Worm (Caenorhabditis elegans) whole organism, young adult: Measurements from ENCODE around the gene F59F5.7.

Source experiments
- B0336.3 ChIP-seq: fragments of 200-800 bp; sonication (Bioruptor generic); IDR thresholded peaks from 2 replicates; pipeline ENCODE4 v1.3.6; 2022; ENCODE audit warnings: missing genetic modification characterization, missing compliant biosample characterization
- ama-1 ChIP-seq, 3 experiments: fragments of 150-350 bp in 1 of 3; sonication (generic microtip) in 2 of 3; optimal IDR thresholded peaks; 2 replicates each; lab custom pipeline; 2014 to 2018; ENCODE audit warnings: missing biosample characterization in 2 of 3, missing genetic modification characterization in 2 of 3, missing genetic modification reagents in 2 of 3
- ets-4 ChIP-seq: fragments of 200-800 bp; sonication (Bioruptor generic); optimal IDR thresholded peaks from 2 replicates; lab custom pipeline; 2018; ENCODE audit warnings: mild to moderate bottlenecking, missing genetic modification characterization, missing compliant biosample characterization
- him-1 ChIP-seq: sonication (generic microtip); optimal IDR thresholded peaks from 2 replicates; lab custom pipeline; 2016; ENCODE audit warnings: missing genotype, missing genetic modification reagents, missing genetic modification characterization, missing compliant biosample characterization
- sea-2 ChIP-seq: fragments of 200-800 bp; sonication (Bioruptor generic); IDR thresholded peaks from 2 replicates; pipeline ENCODE4 v1.3.6; 2022; ENCODE audit warnings: missing genetic modification characterization, missing compliant biosample characterization
- snpc-4 ChIP-seq, 5 experiments: fragments of 150-350 bp in 1 of 5; sonication (generic microtip) in 4 of 5; optimal IDR thresholded peaks; 2 replicates each; lab custom pipeline; 2014 to 2018; ENCODE audit warnings: missing genetic modification characterization in 5 of 5, missing biosample characterization in 3 of 5, antibody characterized with exemption in 2 of 5, mild to moderate bottlenecking in 2 of 5, missing compliant biosample characterization in 2 of 5, missing genotype in 2 of 5, moderate library complexity in 2 of 5, missing genetic modification reagents in 1 of 5
- ztf-26 ChIP-seq: sonication (generic microtip); optimal IDR thresholded peaks from 2 replicates; lab custom pipeline; 2017; ENCODE audit warnings: missing genetic modification characterization, missing compliant biosample characterization

DNA sequence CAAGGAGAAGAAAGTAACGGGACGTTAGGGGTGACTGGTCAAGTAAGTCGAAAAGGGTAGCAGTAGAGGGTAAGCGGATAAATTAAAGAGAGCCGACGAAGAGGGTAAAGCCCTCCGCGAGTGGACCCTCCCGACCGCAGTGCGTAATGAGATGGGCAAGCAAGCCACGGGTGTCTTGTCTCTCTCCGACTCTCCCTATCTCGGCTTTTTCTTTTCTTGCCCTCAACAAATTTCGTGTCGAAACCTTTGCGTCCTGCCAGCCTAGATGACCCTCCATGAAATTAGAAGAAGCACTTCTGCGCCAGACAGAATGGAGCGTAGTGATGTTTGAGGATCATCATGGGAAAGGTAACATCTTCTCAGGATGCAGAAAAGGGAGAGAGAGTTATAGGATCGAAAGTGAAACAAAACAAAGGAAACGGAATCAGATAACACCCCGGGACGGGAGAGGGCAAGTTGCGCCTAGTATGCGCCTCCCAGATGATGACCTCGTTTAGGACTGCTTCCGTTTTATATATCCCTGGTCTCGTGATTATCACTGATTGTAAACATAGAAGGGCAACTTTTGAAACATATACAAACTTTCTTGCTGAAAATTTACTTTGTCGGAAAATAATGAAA, 34.6 kb downstream of the F59F5.7 start:
- no peak for TF ChIP-seq B0336.3 (GFP tag; lab: Robert Waterston, UW)
- TF ChIP-seq ztf-26 (tag; lab: Kevin White, UChicago): no peak
- TF ChIP-seq snpc-4 (GFP tag; optimal IDR thresholded peaks at IDR 0.05; lab: Kevin White, UChicago): no peak
- no peak for TF ChIP-seq snpc-4 (tag; optimal IDR thresholded peaks at IDR 0.05; lab: Kevin White, UChicago)
- TF ChIP-seq ets-4 (GFP tag; lab: Kevin White, UChicago): no peak
- no peak for TF ChIP-seq sea-2
- TF ChIP-seq ama-1 (optimal IDR thresholded peaks at IDR 0.05; lab: Kevin White, UChicago): no peak
- no peak for TF ChIP-seq ama-1 (GFP tag; optimal IDR thresholded peaks at IDR 0.05; lab: Kevin White, UChicago)
- TF ChIP-seq him-1 (tag; lab: Kevin White, UChicago): no peak
